Worm (Caenorhabditis elegans) whole organism, late embryonic: ENCODE results near the gene T02H6.1.
A peak's percentile ranks its signal among the peaks of the same experiment; 100 is the strongest.

Source experiments
- C08G9.2 ChIP-seq: sonication (generic microtip); optimal IDR thresholded peaks from 2 replicates; lab custom pipeline; 2016; ENCODE audit warnings: mild to moderate bottlenecking, missing genetic modification characterization, moderate library complexity, missing compliant biosample characterization
- C38D4.7 ChIP-seq: fragments of 200-800 bp; sonication (Bioruptor generic); optimal IDR thresholded peaks from 2 replicates; lab custom pipeline; 2018; ENCODE audit warnings: mild to moderate bottlenecking, missing genetic modification characterization, moderate library complexity, missing compliant biosample characterization
- K09A11.1 ChIP-seq: sonication (generic microtip); optimal IDR thresholded peaks from 2 replicates; lab custom pipeline; 2017; ENCODE audit warnings: antibody characterized with exemption, mild to moderate bottlenecking, missing genetic modification characterization, missing compliant biosample characterization; ENCODE audit not compliant: insufficient read depth
- T23F11.4 ChIP-seq: fragments of 200-800 bp; sonication (Bioruptor generic); optimal IDR thresholded peaks from 2 replicates; lab custom pipeline; 2018; ENCODE audit warnings: mild to moderate bottlenecking, missing genetic modification characterization, missing compliant biosample characterization
- Y22D7AL.16 ChIP-seq: sonication (generic microtip); optimal IDR thresholded peaks from 2 replicates; lab custom pipeline; 2016; ENCODE audit warnings: missing genetic modification characterization, missing compliant biosample characterization
- ahr-1 ChIP-seq: sonication (generic microtip); optimal IDR thresholded peaks from 2 replicates; lab custom pipeline; 2016; ENCODE audit warnings: missing genetic modification characterization, missing compliant biosample characterization
- ceh-14 ChIP-seq: sonication (generic microtip); optimal IDR thresholded peaks from 2 replicates; lab custom pipeline; 2016; ENCODE audit warnings: missing genotype, missing genetic modification characterization, missing compliant biosample characterization
- ceh-18 ChIP-seq: sonication (generic microtip); optimal IDR thresholded peaks from 2 replicates; lab custom pipeline; 2016; ENCODE audit warnings: missing genetic modification characterization, missing compliant biosample characterization
- ceh-30 ChIP-seq: fragments of 150-350 bp; optimal IDR thresholded peaks from 2 replicates; lab custom pipeline; 2014; ENCODE audit warnings: missing biosample characterization, missing genetic modification characterization
- ceh-31 ChIP-seq: sonication (generic microtip); optimal IDR thresholded peaks from 2 replicates; lab custom pipeline; 2016; ENCODE audit warnings: missing genetic modification characterization, missing compliant biosample characterization
- ceh-34 ChIP-seq: sonication (generic microtip); optimal IDR thresholded peaks from 2 replicates; lab custom pipeline; 2016; ENCODE audit warnings: mild to moderate bottlenecking, missing genetic modification characterization, missing compliant biosample characterization
- ceh-45 ChIP-seq: fragments of 200-800 bp; sonication (Bioruptor generic); IDR thresholded peaks from 2 replicates; pipeline ENCODE4 v1.3.6; 2022; ENCODE audit warnings: missing genetic modification reagents, missing genetic modification characterization, missing compliant biosample characterization
- ceh-48 ChIP-seq: sonication (generic microtip); optimal IDR thresholded peaks from 2 replicates; lab custom pipeline; 2016; ENCODE audit warnings: missing genetic modification characterization, inconsistent platforms, missing compliant biosample characterization
- ceh-9 ChIP-seq: sonication (generic microtip); optimal IDR thresholded peaks from 2 replicates; lab custom pipeline; 2016; ENCODE audit warnings: mild to moderate bottlenecking, missing genetic modification characterization, inconsistent platforms, missing compliant biosample characterization
- che-1 ChIP-seq: sonication (generic microtip); optimal IDR thresholded peaks from 2 replicates; lab custom pipeline; 2016; ENCODE audit warnings: mild to moderate bottlenecking, missing genetic modification characterization, missing compliant biosample characterization
- dve-1 ChIP-seq: sonication (generic microtip); optimal IDR thresholded peaks from 2 replicates; lab custom pipeline; 2017; ENCODE audit warnings: antibody characterized with exemption, mild to moderate bottlenecking, missing genetic modification characterization, missing compliant biosample characterization
- elt-2 ChIP-seq: sonication (generic microtip); optimal IDR thresholded peaks from 2 replicates; lab custom pipeline; 2016; ENCODE audit warnings: missing genetic modification reagents, missing genetic modification characterization, missing compliant biosample characterization
- ets-4 ChIP-seq: sonication (generic microtip); optimal IDR thresholded peaks from 2 replicates; lab custom pipeline; 2016; ENCODE audit warnings: missing genetic modification characterization, missing compliant biosample characterization
- eyg-1 ChIP-seq: sonication (generic microtip); optimal IDR thresholded peaks from 2 replicates; lab custom pipeline; 2016; ENCODE audit warnings: missing genotype, missing genetic modification characterization, missing compliant biosample characterization
- fax-1 ChIP-seq: sonication (generic microtip); optimal IDR thresholded peaks from 2 replicates; lab custom pipeline; 2016; ENCODE audit warnings: missing genotype, missing genetic modification characterization, missing compliant biosample characterization
- fkh-6 ChIP-seq: sonication (generic microtip); optimal IDR thresholded peaks from 2 replicates; lab custom pipeline; 2016; ENCODE audit warnings: missing genetic modification characterization, missing compliant biosample characterization
- gmeb-2 ChIP-seq: sonication (generic microtip); optimal IDR thresholded peaks from 2 replicates; lab custom pipeline; 2016; ENCODE audit warnings: missing genetic modification characterization, inconsistent platforms, missing compliant biosample characterization
- hlh-15 ChIP-seq: sonication (generic microtip); optimal IDR thresholded peaks from 2 replicates; lab custom pipeline; 2016; ENCODE audit warnings: missing genetic modification characterization, missing compliant biosample characterization
- lin-11 ChIP-seq: fragments of 200-800 bp; sonication (Bioruptor generic); optimal IDR thresholded peaks from 2 replicates; lab custom pipeline; 2018; ENCODE audit warnings: mild to moderate bottlenecking, missing genetic modification characterization, missing compliant biosample characterization
- nfya-1 ChIP-seq: sonication (generic microtip); optimal IDR thresholded peaks from 2 replicates; lab custom pipeline; 2017; ENCODE audit warnings: missing genetic modification characterization, mild to moderate bottlenecking, missing compliant biosample characterization, antibody characterized with exemption, moderate library complexity
- nhr-11 ChIP-seq: fragments of 150-350 bp; optimal IDR thresholded peaks from 2 replicates; lab custom pipeline; 2014; ENCODE audit warnings: missing biosample characterization, missing genetic modification characterization
- nhr-232 ChIP-seq: sonication (generic microtip); optimal IDR thresholded peaks from 2 replicates; lab custom pipeline; 2016; ENCODE audit warnings: missing genetic modification characterization, missing compliant biosample characterization
- odd-2 ChIP-seq: sonication (generic microtip); optimal IDR thresholded peaks from 2 replicates; lab custom pipeline; 2017; ENCODE audit warnings: antibody characterized with exemption, mild to moderate bottlenecking, missing genetic modification characterization, missing compliant biosample characterization
- pag-3 ChIP-seq: sonication (generic microtip); optimal IDR thresholded peaks from 2 replicates; lab custom pipeline; 2016; ENCODE audit warnings: missing compliant biosample characterization, missing genetic modification characterization, borderline replicate concordance
- pat-9 ChIP-seq: fragments of 200-800 bp; sonication (Bioruptor generic); optimal IDR thresholded peaks from 2 replicates; lab custom pipeline; 2018; ENCODE audit warnings: mild to moderate bottlenecking, missing genetic modification characterization, moderate library complexity, missing compliant biosample characterization
- pha-2 ChIP-seq: sonication (generic microtip); optimal IDR thresholded peaks from 2 replicates; lab custom pipeline; 2017; ENCODE audit warnings: mild to moderate bottlenecking, missing genetic modification characterization, missing compliant biosample characterization
- pha-4 ChIP-seq: fragments of 150-350 bp; optimal IDR thresholded peaks from 2 replicates; lab custom pipeline; 2018; ENCODE audit warnings: missing biosample characterization, missing genetic modification reagents, missing genetic modification characterization
- pqm-1 ChIP-seq: sonication (generic microtip); optimal IDR thresholded peaks from 2 replicates; lab custom pipeline; 2016; ENCODE audit warnings: missing genetic modification characterization, missing compliant biosample characterization
- rnt-1 ChIP-seq: sonication (generic microtip); optimal IDR thresholded peaks from 2 replicates; lab custom pipeline; 2016; ENCODE audit warnings: missing genetic modification characterization, missing compliant biosample characterization
- sdc-2 ChIP-seq: sonication (generic microtip); optimal IDR thresholded peaks from 2 replicates; lab custom pipeline; 2016; ENCODE audit warnings: missing genotype, missing genetic modification characterization, missing compliant biosample characterization
- sox-2 ChIP-seq: fragments of 200-800 bp; sonication (Bioruptor generic); IDR thresholded peaks from 2 replicates; pipeline ENCODE4 v1.3.6; 2022; ENCODE audit warnings: missing genetic modification reagents, missing genetic modification characterization, missing compliant biosample characterization
- syd-9 ChIP-seq: sonication (generic microtip); optimal IDR thresholded peaks from 2 replicates; lab custom pipeline; 2016; ENCODE audit warnings: mild to moderate bottlenecking, missing genetic modification characterization, moderate library complexity, missing compliant biosample characterization
- tbx-7 ChIP-seq: sonication (generic microtip); optimal IDR thresholded peaks from 2 replicates; lab custom pipeline; 2016; ENCODE audit warnings: missing genotype, missing genetic modification characterization, missing compliant biosample characterization
- ttx-3 ChIP-seq: sonication (generic microtip); optimal IDR thresholded peaks from 2 replicates; lab custom pipeline; 2016; ENCODE audit warnings: missing genetic modification reagents, missing genetic modification characterization, missing compliant biosample characterization
- unc-3 ChIP-seq, 2 experiments: fragments of 200-800 bp in 1 of 2; sonication (Bioruptor generic) in 1 of 2; sonication (generic microtip) in 1 of 2; conservative IDR thresholded peaks in 1 of 2; optimal IDR thresholded peaks in 1 of 2; 2 replicates each; pipeline versions ENCODE4 v1.3.6 to Lab custom; 2016 to 2022; ENCODE audit warnings: missing compliant biosample characterization in 2 of 2, missing genetic modification characterization in 2 of 2, missing genetic modification reagents in 1 of 2
- unc-42 ChIP-seq: sonication (generic microtip); optimal IDR thresholded peaks from 2 replicates; lab custom pipeline; 2016; ENCODE audit warnings: missing genotype, missing genetic modification characterization, missing compliant biosample characterization
- unc-55 ChIP-seq: sonication (generic microtip); optimal IDR thresholded peaks from 2 replicates; lab custom pipeline; 2017; ENCODE audit warnings: missing biosample characterization, missing genetic modification reagents, missing genetic modification characterization
- zip-5 ChIP-seq: sonication (generic microtip); optimal IDR thresholded peaks from 2 replicates; lab custom pipeline; 2016; ENCODE audit warnings: missing genetic modification characterization, missing compliant biosample characterization

The T02H6.1 gene

DNA sequence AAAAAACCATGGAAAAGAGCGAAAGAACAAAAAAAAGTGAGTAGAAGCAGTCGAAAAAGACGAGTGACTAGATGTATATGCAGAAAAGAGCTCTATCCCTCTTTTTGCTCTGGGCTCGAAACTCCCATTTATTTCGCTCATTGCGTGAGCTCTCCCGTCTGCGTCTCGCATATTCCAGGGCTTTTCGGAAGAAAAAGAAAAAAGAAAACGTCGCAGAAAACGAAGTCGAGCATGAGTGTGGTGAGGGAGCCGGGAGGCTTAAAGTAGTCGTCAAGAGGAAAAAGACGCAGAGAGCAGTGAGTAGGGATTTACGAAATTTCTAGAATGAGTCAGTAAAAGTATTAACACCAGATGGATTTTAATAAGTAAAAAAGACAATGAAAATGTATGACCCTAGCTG lies 50.6 kb downstream of the T02H6.1 start:
- TF ChIP-seq nhr-232 (tag; lab: Kevin White, UChicago) (no peak), nfya-1 (tag; lab: Kevin White, UChicago) (peak; percentile 48), ceh-14 (peak; percentile 51), unc-42 (tag; lab: Kevin White, UChicago) (peak; percentile 64), pha-4 (tag; lab: Kevin White, UChicago) (no peak), ttx-3 (tag; lab: Kevin White, UChicago) (no peak), C38D4.7 (GFP tag; lab: Kevin White, UChicago) (no peak), ceh-45 (no peak), elt-2 (tag; lab: Kevin White, UChicago) (no peak), ceh-31 (peak; percentile 61), unc-3 (GFP tag; conservative IDR thresholded peaks at IDR 0.05; lab: Robert Waterston, UW) (0 out of 2 replicates have a peak, but pooled peaks have one; percentile 10), unc-3 (tag; optimal IDR thresholded peaks at IDR 0.05; lab: Kevin White, UChicago) (no peak), ceh-18 (peak; percentile 58), fax-1 (no peak)
- TF ChIP-seq, all 69 proteins: peak for 6

DNA sequence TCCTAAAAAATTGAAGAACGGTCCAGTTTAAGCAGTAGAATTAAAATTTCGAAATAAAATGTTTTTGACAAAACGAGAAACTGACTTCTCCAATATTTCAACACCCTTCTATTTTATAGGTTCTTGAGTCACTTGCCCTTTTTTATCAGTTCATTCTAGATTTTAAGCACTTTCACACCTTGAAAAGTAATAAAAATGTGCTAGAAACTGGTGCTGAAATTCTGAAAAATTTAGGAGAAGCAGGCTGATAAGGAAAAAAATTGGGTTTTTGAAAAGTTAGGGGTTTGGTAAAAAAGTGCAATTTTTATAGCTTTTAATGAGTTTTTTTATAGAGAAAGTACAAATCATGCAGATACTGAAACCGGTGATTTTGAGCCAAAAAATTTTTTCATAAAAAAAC lies 51.1 kb downstream of the T02H6.1 start:
- TF ChIP-seq lin-11 (tag; lab: Kevin White, UChicago) (no peak), fax-1 (no peak), ceh-45 (no peak), rnt-1 (no peak), T23F11.4 (GFP tag; lab: Kevin White, UChicago) (no peak), pha-2 (tag; lab: Kevin White, UChicago) (no peak), ceh-30 (no peak), C38D4.7 (GFP tag; lab: Kevin White, UChicago) (no peak), ahr-1 (tag; lab: Kevin White, UChicago) (no peak), ceh-18 (no peak), eyg-1 (no peak), ceh-31 (no peak), che-1 (tag; lab: Kevin White, UChicago) (no peak), zip-5 (no peak), ceh-48 (no peak), odd-2 (no peak), unc-55 (GFP tag; lab: Kevin White, UChicago) (no peak), nhr-11 (tag; lab: Kevin White, UChicago) (no peak)

DNA sequence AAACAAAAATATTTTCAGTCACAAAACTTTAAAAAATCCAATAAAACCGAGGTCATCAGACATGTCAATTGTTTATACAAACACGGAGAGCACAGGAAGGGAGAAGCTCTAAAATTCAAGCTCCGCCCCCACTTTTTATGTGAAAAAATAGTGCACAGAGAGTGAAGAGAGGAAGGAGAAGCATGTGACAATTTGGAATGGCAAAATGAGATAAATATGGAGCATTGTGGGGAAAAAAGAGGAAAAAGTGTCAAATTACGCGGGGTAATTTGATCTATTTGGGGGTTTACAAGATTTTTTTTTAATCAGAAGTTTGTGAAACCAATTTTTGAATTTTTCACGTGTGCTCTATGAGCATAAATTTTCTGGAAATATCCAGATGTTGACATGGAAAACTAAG lies 53.8 kb downstream of the T02H6.1 start:
- TF ChIP-seq ceh-34 (tag; lab: Kevin White, UChicago) = peak; percentile 90
- no peak for TF ChIP-seq fkh-6 (tag; lab: Kevin White, UChicago)
- TF ChIP-seq nhr-232 (tag; lab: Kevin White, UChicago) = no peak
- no peak for TF ChIP-seq Y22D7AL.16 (tag; lab: Kevin White, UChicago)
- peak; percentile 21 for TF ChIP-seq unc-42 (tag; lab: Kevin White, UChicago)
- TF ChIP-seq, all 69 proteins: peak for 2

ce11 chrII:764385-764784 lies 55.2 kb downstream of the T02H6.1 start:
- TF ChIP-seq elt-2 (tag; lab: Kevin White, UChicago) (peak; percentile 66), ceh-9 (tag; lab: Kevin White, UChicago) (no peak)

DNA sequence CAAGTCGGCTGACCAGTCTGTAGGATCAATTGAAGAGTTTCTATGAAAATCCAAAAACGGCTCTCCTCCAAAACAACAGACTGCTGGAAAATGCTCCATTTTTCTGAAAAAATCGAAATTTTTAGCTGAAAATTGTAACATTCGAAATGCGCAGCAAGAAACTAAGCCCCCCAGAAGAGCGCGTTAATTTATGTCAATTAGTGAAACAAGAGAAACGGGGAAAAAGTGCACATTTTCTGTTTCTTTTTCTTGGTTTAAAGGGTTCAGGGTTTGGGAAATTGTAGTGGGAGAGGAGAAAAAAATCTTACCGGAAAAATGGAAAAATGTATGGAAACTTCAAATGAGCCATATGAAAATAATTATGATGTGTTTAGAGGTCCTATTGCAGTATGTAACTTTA lies 56.0 kb downstream of the T02H6.1 start, which contains the start of gene C08G5.7:
Gene C08G5.7, minus strand, starts transcription at position 101 of the 400 bp plus-strand sequence.
- TF ChIP-seq sdc-2 (tag; lab: Kevin White, UChicago) (no peak), pqm-1 (tag; lab: Kevin White, UChicago) (no peak), ceh-31 (no peak), syd-9 (no peak), ceh-14 (no peak)

ce11 chrII:769250-769649 lies 60.1 kb downstream of the T02H6.1 start:
- TF ChIP-seq unc-55 (GFP tag; lab: Kevin White, UChicago) = no peak
- no peak for TF ChIP-seq pat-9 (tag; lab: Kevin White, UChicago)
- TF ChIP-seq ceh-45 = no peak
- TF ChIP-seq K09A11.1 = no peak
- TF ChIP-seq ets-4 (tag; lab: Kevin White, UChicago) = no peak
- no peak for TF ChIP-seq sdc-2 (tag; lab: Kevin White, UChicago)
- no peak for TF ChIP-seq ceh-34 (tag; lab: Kevin White, UChicago)
- no peak for TF ChIP-seq pag-3 (tag; lab: Kevin White, UChicago)
- no peak for TF ChIP-seq dve-1 (tag; lab: Kevin White, UChicago)
- TF ChIP-seq tbx-7 = no peak
- TF ChIP-seq gmeb-2 = no peak
- no peak for TF ChIP-seq sox-2 (GFP tag; lab: Robert Waterston, UW)
- TF ChIP-seq C08G9.2 = no peak
- no peak for TF ChIP-seq hlh-15 (tag; lab: Kevin White, UChicago)
- TF ChIP-seq, all 69 proteins: peak for 0
